Fruit fly (Drosophila melanogaster): Measurements from ENCODE around the gene REPTOR.

The REPTOR gene

DNA sequence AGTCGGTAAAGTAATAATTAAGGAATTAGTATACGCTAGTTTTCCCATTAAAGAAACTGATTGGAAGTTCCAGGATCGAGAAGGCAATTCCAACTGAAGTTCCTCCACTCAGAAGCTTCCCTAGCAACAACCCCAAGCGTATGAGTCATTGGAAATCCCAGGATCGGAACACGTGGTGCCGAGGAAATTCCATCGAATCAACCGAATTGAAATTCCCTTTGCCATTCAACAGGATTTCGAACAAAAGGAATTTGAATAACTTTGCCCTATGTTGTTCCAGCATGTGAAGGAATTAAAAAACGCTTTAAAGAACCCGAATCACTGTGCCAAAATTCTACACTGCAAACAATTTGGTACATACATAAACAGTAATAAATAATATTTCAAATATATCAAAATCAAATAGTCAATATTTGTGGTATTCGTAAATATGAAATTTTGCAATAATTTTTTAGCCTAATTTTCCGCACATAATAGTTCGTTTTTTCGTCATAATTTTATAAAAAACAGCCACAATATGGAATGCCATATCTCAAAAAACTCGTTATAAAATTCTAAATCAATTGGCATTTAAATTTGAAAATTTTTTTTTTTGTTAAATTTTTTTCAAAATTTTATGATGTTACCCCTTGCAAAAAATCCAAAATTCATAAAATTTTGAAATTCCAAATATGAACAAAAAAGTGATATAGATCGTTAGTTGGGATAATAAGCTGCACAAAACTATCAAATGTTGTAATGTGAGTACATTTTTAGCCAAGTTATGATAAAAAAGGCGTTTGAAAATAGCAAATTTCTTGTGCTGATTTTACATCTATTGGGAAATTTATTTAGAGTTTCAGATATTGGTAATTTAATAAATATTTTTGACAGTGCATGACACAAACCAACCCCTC, 2.3 kb downstream of the REPTOR start (continued):
- TF ChIP-seq vnd (GFP tag; IDR thresholded peaks at IDR 0.05; ENCODE audit: partially characterized antibody) (no peak), Sox102F (GFP tag; optimal IDR thresholded peaks at IDR 0.05) (peak; percentile 45), lab (GFP tag; optimal IDR thresholded peaks at IDR 0.05) (peak; percentile 13), CG13296 (GFP tag; optimal IDR thresholded peaks at IDR 0.05) (no peak), Six4 (GFP tag; optimal IDR thresholded peaks at IDR 0.05) (peak; percentile 22), toy (GFP tag; IDR thresholded peaks at IDR 0.05) (no peak), disco-r (GFP tag; optimal IDR thresholded peaks at IDR 0.05) (no peak), CG7372 (GFP tag; IDR thresholded peaks at IDR 0.05) (no peak), tio (GFP tag; optimal IDR thresholded peaks at IDR 0.05) (peak; percentile 19), repo (GFP tag; optimal IDR thresholded peaks at IDR 0.05) (no peak), NK7.1 (GFP tag; optimal IDR thresholded peaks at IDR 0.05) (no peak), CG12769 (tag; optimal IDR thresholded peaks at IDR 0.05) (no peak), maf-S (GFP tag; optimal IDR thresholded peaks at IDR 0.05) (no peak), CG10565 (GFP tag; optimal IDR thresholded peaks at IDR 0.05) (no peak), NC2α (GFP tag; optimal IDR thresholded peaks at IDR 0.05) (no peak), crp (GFP tag; optimal IDR thresholded peaks at IDR 0.05) (no peak), D19A (tag; optimal IDR thresholded peaks at IDR 0.05) (peak; percentile 23), HmgD (GFP tag; optimal IDR thresholded peaks at IDR 0.05) (no peak), CG2889 (GFP tag; IDR thresholded peaks at IDR 0.05) (no peak), CG15479 (GFP tag; optimal IDR thresholded peaks at IDR 0.05) (no peak), CG34422 (GFP tag; IDR thresholded peaks at IDR 0.05) (0 out of 3 replicates have a peak, but pooled peaks have one; percentile 28), cad (GFP tag; optimal IDR thresholded peaks at IDR 0.05) (no peak), Nf-YB (GFP tag; optimal IDR thresholded peaks at IDR 0.05) (peak; percentile 28), onecut (GFP tag; IDR thresholded peaks at IDR 0.05) (no peak), PHDP (tag; optimal IDR thresholded peaks at IDR 0.05) (peak; percentile 29), p53 (GFP tag; optimal IDR thresholded peaks at IDR 0.05) (no peak), CrebB (tag; optimal IDR thresholded peaks at IDR 0.05) (no peak), Adf1 (GFP tag; IDR thresholded peaks at IDR 0.05) (no peak), btn (GFP tag; optimal IDR thresholded peaks at IDR 0.05) (no peak), CG9437 (GFP tag; optimal IDR thresholded peaks at IDR 0.05) (peak; percentile 50), twi (tag; optimal IDR thresholded peaks at IDR 0.05) (no peak), jigr1 (GFP tag; IDR thresholded peaks at IDR 0.05) (no peak), fd102C (GFP tag; optimal IDR thresholded peaks at IDR 0.05) (no peak), CG15073 (GFP tag; optimal IDR thresholded peaks at IDR 0.05) (no peak), CG12071 (GFP tag; optimal IDR thresholded peaks at IDR 0.05) (no peak), Doc3 (GFP tag; IDR thresholded peaks at IDR 0.05; ENCODE audit: partially characterized antibody) (no peak), Lim3 (GFP tag; IDR thresholded peaks at IDR 0.05) (no peak), nerfin-1 (tag; optimal IDR thresholded peaks at IDR 0.05) (peak; percentile 99), CG11696 (GFP tag; IDR thresholded peaks at IDR 0.05) (no peak), CG1529 (GFP tag; optimal IDR thresholded peaks at IDR 0.05) (peak; percentile 12), E2f2 (GFP tag; IDR thresholded peaks at IDR 0.05) (no peak), CG31441 (GFP tag; IDR thresholded peaks at IDR 0.05) (peak; percentile 65; the same call in 1 of the 2 replicates), CG30403 (GFP tag; optimal IDR thresholded peaks at IDR 0.05) (peak; percentile 45), CG6813 (GFP tag; optimal IDR thresholded peaks at IDR 0.05) (no peak), Xbp1 (GFP tag; optimal IDR thresholded peaks at IDR 0.05) (peak; percentile 21), pum (GFP tag; optimal IDR thresholded peaks at IDR 0.05) (no peak), CG43689 (GFP tag; IDR thresholded peaks at IDR 0.05) (no peak), crol (GFP tag; IDR thresholded peaks at IDR 0.05) (no peak), Doc2 (GFP tag; IDR thresholded peaks at IDR 0.05) (no peak)
